Fruit fly (Drosophila melanogaster) S2 (cell line): ENCODE results near the gene Rab3-GEF.

ENCODE experiments used
- CG8478 ChIP-seq: fragments of >200 bp; optimal IDR thresholded peaks from 2 replicates; lab custom pipeline; 2018
- CTCF ChIP-seq, 2 experiments: fragments of >200 bp; optimal IDR thresholded peaks; 2 replicates each; lab custom pipeline; 2018

DNA sequence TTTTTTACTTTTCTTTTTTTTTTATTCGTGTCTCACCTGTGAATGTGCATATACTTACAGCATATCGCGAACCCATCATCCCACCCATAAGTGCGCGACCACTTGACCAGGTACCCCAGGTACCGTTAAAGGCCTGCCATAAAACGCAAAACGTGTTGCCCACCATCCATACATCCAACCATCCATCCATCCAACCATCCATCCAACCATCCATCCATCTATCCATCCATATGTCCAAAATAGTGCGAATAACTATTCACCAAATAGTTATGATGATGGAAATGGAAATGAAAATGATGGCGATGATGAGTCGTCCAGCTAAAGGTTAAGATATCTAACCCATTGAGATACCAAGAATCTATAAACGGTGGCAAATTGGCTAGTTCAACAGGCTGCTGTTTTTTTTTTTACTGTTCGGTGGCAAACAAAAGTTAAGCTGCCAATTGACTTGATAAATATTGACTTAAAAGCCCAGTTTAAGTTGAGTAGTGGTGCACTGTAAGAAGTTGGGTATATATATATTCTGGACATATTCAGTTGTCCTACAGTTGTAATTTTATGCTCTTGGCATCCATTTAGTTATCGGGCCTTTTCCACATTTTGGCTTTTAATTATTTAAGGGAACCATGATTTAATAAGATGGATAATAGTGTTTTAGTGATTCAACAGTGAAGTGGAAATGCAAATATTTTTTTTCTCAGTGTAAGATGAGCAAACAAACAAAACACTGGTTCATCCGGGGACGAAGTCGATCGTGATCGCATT, 38.6 kb downstream of the Rab3-GEF start:
- TF ChIP-seq CG8478 (lab: Kevin White, UChicago) = no peak
- no peak for TF ChIP-seq CTCF (optimal IDR thresholded peaks at IDR 0.05; lab: Kevin White, UChicago)
